Comparison of ENCODE assay signal across 1 fruit fly cellular context in genomic region chr3L:13237056-13237455, dm6.
TF ChIP-seq lines count a peak whose summit lies in the region.

No protein-coding gene starts in this region.

TF ChIP-seq in whole organism, embryonic, 481 proteins besides CTCF, POLR2A, EP300 and RAD21 (continued from another document and continues in another):
- TF ChIP-seq MTF-1 (GFP tag; optimal IDR thresholded peaks at IDR 0.05; lab: Kevin White, UChicago; ENCODE audit: borderline replicate concordance) (no peak), CG2678 (tag; optimal IDR thresholded peaks at IDR 0.05; lab: Kevin White, UChicago) (peak; percentile 47), CG10654 (GFP tag; optimal IDR thresholded peaks at IDR 0.05; lab: Kevin White, UChicago) (no peak), CG1024 (GFP tag; IDR thresholded peaks at IDR 0.05; lab: Robert Waterston, UW) (no peak), psq (GFP tag; optimal IDR thresholded peaks at IDR 0.05; lab: Kevin White, UChicago) (no peak), amos (GFP tag; IDR thresholded peaks at IDR 0.05; lab: Robert Waterston, UW; ENCODE audit: partially characterized antibody) (no peak), Camta (GFP tag; optimal IDR thresholded peaks at IDR 0.05; lab: Kevin White, UChicago) (no peak), CG3847 (GFP tag; IDR thresholded peaks at IDR 0.05; lab: Robert Waterston, UW) (no peak), Bteb2 (GFP tag; optimal IDR thresholded peaks at IDR 0.05; lab: Kevin White, UChicago) (no peak), E2f1 (GFP tag; IDR thresholded peaks at IDR 0.05; lab: Robert Waterston, UW) (peak; percentile 41; the same call in 1 of the 2 replicates), CG12155 (GFP tag; optimal IDR thresholded peaks at IDR 0.05; lab: Kevin White, UChicago) (no peak), CG18262 (tag; optimal IDR thresholded peaks at IDR 0.05; lab: Kevin White, UChicago) (peak; percentile 62), zen2 (GFP tag; IDR thresholded peaks at IDR 0.05; lab: Robert Waterston, UW; ENCODE audit: partially characterized antibody) (no peak), Ravus (GFP tag; IDR thresholded peaks at IDR 0.05; lab: Robert Waterston, UW) (no peak), mld (GFP tag; IDR thresholded peaks at IDR 0.05; lab: Robert Waterston, UW; ENCODE audit: partially characterized antibody) (no peak), wor (GFP tag; IDR thresholded peaks at IDR 0.05; lab: Robert Waterston, UW) (no peak), Doc3 (GFP tag; IDR thresholded peaks at IDR 0.05; lab: Robert Waterston, UW; ENCODE audit: partially characterized antibody) (no peak), tx (GFP tag; optimal IDR thresholded peaks at IDR 0.05; lab: Kevin White, UChicago) (no peak), hb (GFP tag; IDR thresholded peaks at IDR 0.05; lab: Robert Waterston, UW; ENCODE audit: partially characterized antibody) (no peak), CG2116 (GFP tag; optimal IDR thresholded peaks at IDR 0.05; lab: Kevin White, UChicago) (no peak), CG12299 (tag; optimal IDR thresholded peaks at IDR 0.05; lab: Kevin White, UChicago) (no peak), CG7987 (GFP tag; optimal IDR thresholded peaks at IDR 0.05; lab: Kevin White, UChicago) (no peak), tna (GFP tag; IDR thresholded peaks at IDR 0.05; lab: Robert Waterston, UW; ENCODE audit: partially characterized antibody) (no peak), B-H1 (GFP tag; IDR thresholded peaks at IDR 0.05; lab: Robert Waterston, UW) (no peak), CG1529 (GFP tag; optimal IDR thresholded peaks at IDR 0.05; lab: Kevin White, UChicago) (no peak), ATbp (GFP tag; optimal IDR thresholded peaks at IDR 0.05; lab: Kevin White, UChicago) (no peak), NC2α (GFP tag; optimal IDR thresholded peaks at IDR 0.05; lab: Kevin White, UChicago) (no peak), CG6791 (GFP tag; IDR thresholded peaks at IDR 0.05; lab: Robert Waterston, UW; ENCODE audit: partially characterized antibody) (no peak), CG7839 (tag; optimal IDR thresholded peaks at IDR 0.05; lab: Kevin White, UChicago) (peak; percentile 52), D19B (GFP tag; optimal IDR thresholded peaks at IDR 0.05; lab: Kevin White, UChicago) (no peak), CG8290 (GFP tag; optimal IDR thresholded peaks at IDR 0.05; lab: Kevin White, UChicago) (no peak), CG8290 (tag; optimal IDR thresholded peaks at IDR 0.05; lab: Kevin White, UChicago) (no peak), ken (GFP tag; IDR thresholded peaks at IDR 0.05; lab: Robert Waterston, UW) (no peak), CG13775 (GFP tag; optimal IDR thresholded peaks at IDR 0.05; lab: Kevin White, UChicago) (no peak), p53 (GFP tag; optimal IDR thresholded peaks at IDR 0.05; lab: Kevin White, UChicago) (no peak), org-1 (GFP tag; optimal IDR thresholded peaks at IDR 0.05; lab: Kevin White, UChicago) (no peak), ftz-f1 (GFP tag; optimal IDR thresholded peaks at IDR 0.05; lab: Kevin White, UChicago) (no peak), wek (GFP tag; optimal IDR thresholded peaks at IDR 0.05; lab: Kevin White, UChicago) (no peak), Lpt (GFP tag; optimal IDR thresholded peaks at IDR 0.05; lab: Kevin White, UChicago) (no peak), pzg (GFP tag; optimal IDR thresholded peaks at IDR 0.05; lab: Kevin White, UChicago) (no peak), H2.0 (GFP tag; IDR thresholded peaks at IDR 0.05; lab: Robert Waterston, UW) (no peak), Hr78 (GFP tag; optimal IDR thresholded peaks at IDR 0.05; lab: Kevin White, UChicago) (no peak), CG3065 (GFP tag; optimal IDR thresholded peaks at IDR 0.05; lab: Kevin White, UChicago) (no peak), CG10431 (GFP tag; optimal IDR thresholded peaks at IDR 0.05; lab: Kevin White, UChicago) (no peak), CG3838 (GFP tag; optimal IDR thresholded peaks at IDR 0.05; lab: Kevin White, UChicago) (no peak), CG12104 (GFP tag; optimal IDR thresholded peaks at IDR 0.05; lab: Kevin White, UChicago) (no peak), abd-A (tag; optimal IDR thresholded peaks at IDR 0.05; lab: Kevin White, UChicago) (no peak), CG2712 (tag; optimal IDR thresholded peaks at IDR 0.05; lab: Kevin White, UChicago) (peak; percentile 66), CG17361 (GFP tag; IDR thresholded peaks at IDR 0.05; lab: Robert Waterston, UW) (peak; percentile 78), nom (GFP tag; optimal IDR thresholded peaks at IDR 0.05; lab: Kevin White, UChicago) (no peak), zen (tag; optimal IDR thresholded peaks at IDR 0.05; lab: Kevin White, UChicago) (no peak), CG11696 (GFP tag; IDR thresholded peaks at IDR 0.05; lab: Robert Waterston, UW) (no peak), row (GFP tag; IDR thresholded peaks at IDR 0.05; lab: Robert Waterston, UW) (peak; percentile 50), NK7.1 (GFP tag; optimal IDR thresholded peaks at IDR 0.05; lab: Kevin White, UChicago) (no peak), CG12769 (tag; optimal IDR thresholded peaks at IDR 0.05; lab: Kevin White, UChicago) (no peak), CG18599 (GFP tag; optimal IDR thresholded peaks at IDR 0.05; lab: Kevin White, UChicago) (peak; percentile 22), CG13123 (GFP tag; optimal IDR thresholded peaks at IDR 0.05; lab: Kevin White, UChicago) (no peak), br (optimal IDR thresholded peaks at IDR 0.05; lab: Kevin White, UChicago) (no peak), CG18476 (GFP tag; optimal IDR thresholded peaks at IDR 0.05; lab: Kevin White, UChicago) (no peak), Fer1 (GFP tag; optimal IDR thresholded peaks at IDR 0.05; lab: Kevin White, UChicago) (no peak), lov (optimal IDR thresholded peaks at IDR 0.05; lab: Kevin White, UChicago) (no peak), lov (GFP tag; IDR thresholded peaks at IDR 0.05; lab: Robert Waterston, UW) (no peak), Tbp (GFP tag; optimal IDR thresholded peaks at IDR 0.05; lab: Kevin White, UChicago) (no peak), CG10366 (GFP tag; IDR thresholded peaks at IDR 0.05; lab: Robert Waterston, UW) (no peak), gce (GFP tag; IDR thresholded peaks at IDR 0.05; lab: Robert Waterston, UW) (no peak), slou (GFP tag; optimal IDR thresholded peaks at IDR 0.05; lab: Kevin White, UChicago) (no peak), CG5245 (GFP tag; optimal IDR thresholded peaks at IDR 0.05; lab: Kevin White, UChicago) (no peak), h (optimal IDR thresholded peaks at IDR 0.05; lab: Kevin White, UChicago) (no peak), Hand (GFP tag; optimal IDR thresholded peaks at IDR 0.05; lab: Kevin White, UChicago) (no peak), vfl (GFP tag; optimal IDR thresholded peaks at IDR 0.05; lab: Kevin White, UChicago) (no peak), Jarid2 (GFP tag; optimal IDR thresholded peaks at IDR 0.05; lab: Kevin White, UChicago) (no peak), nau (GFP tag; optimal IDR thresholded peaks at IDR 0.05; lab: Kevin White, UChicago) (no peak), CG8388 (GFP tag; optimal IDR thresholded peaks at IDR 0.05; lab: Kevin White, UChicago) (no peak), Atf6 (GFP tag; IDR thresholded peaks at IDR 0.05; lab: Robert Waterston, UW) (no peak), CG11398 (GFP tag; optimal IDR thresholded peaks at IDR 0.05; lab: Kevin White, UChicago) (no peak), Atf3 (GFP tag; optimal IDR thresholded peaks at IDR 0.05; lab: Kevin White, UChicago) (no peak), so (GFP tag; IDR thresholded peaks at IDR 0.05; lab: Robert Waterston, UW) (no peak), nerfin-2 (GFP tag; IDR thresholded peaks at IDR 0.05; lab: Robert Waterston, UW; ENCODE audit: partially characterized antibody) (no peak), CG11560 (tag; IDR thresholded peaks at IDR 0.05; lab: Robert Waterston, UW) (no peak), kay (GFP tag; optimal IDR thresholded peaks at IDR 0.05; lab: Kevin White, UChicago) (no peak), HLHmδ (GFP tag; optimal IDR thresholded peaks at IDR 0.05; lab: Kevin White, UChicago) (no peak), otp (GFP tag; IDR thresholded peaks at IDR 0.05; lab: Robert Waterston, UW) (no peak), pnt (GFP tag; optimal IDR thresholded peaks at IDR 0.05; lab: Kevin White, UChicago) (no peak), bab2 (GFP tag; optimal IDR thresholded peaks at IDR 0.05; lab: Kevin White, UChicago) (no peak), sima (GFP tag; optimal IDR thresholded peaks at IDR 0.05; lab: Kevin White, UChicago) (no peak), tup (GFP tag; optimal IDR thresholded peaks at IDR 0.05; lab: Kevin White, UChicago) (no peak), CG17612 (GFP tag; IDR thresholded peaks at IDR 0.05; lab: Robert Waterston, UW) (no peak), Hey (tag; optimal IDR thresholded peaks at IDR 0.05; lab: Kevin White, UChicago) (no peak), CG15696 (tag; optimal IDR thresholded peaks at IDR 0.05; lab: Kevin White, UChicago) (peak; percentile 13), dpn (GFP tag; optimal IDR thresholded peaks at IDR 0.05; lab: Kevin White, UChicago) (no peak), Asciz (GFP tag; optimal IDR thresholded peaks at IDR 0.05; lab: Kevin White, UChicago) (no peak), CG14667 (GFP tag; IDR thresholded peaks at IDR 0.05; lab: Robert Waterston, UW) (no peak), Gsc (GFP tag; IDR thresholded peaks at IDR 0.05; lab: Robert Waterston, UW) (no peak), CG18619 (GFP tag; optimal IDR thresholded peaks at IDR 0.05; lab: Kevin White, UChicago) (no peak), PHDP (tag; optimal IDR thresholded peaks at IDR 0.05; lab: Kevin White, UChicago) (no peak), trh (GFP tag; optimal IDR thresholded peaks at IDR 0.05; lab: Kevin White, UChicago) (no peak), gem (tag; optimal IDR thresholded peaks at IDR 0.05; lab: Kevin White, UChicago) (peak; percentile 51), run (tag; optimal IDR thresholded peaks at IDR 0.05; lab: Kevin White, UChicago) (no peak), Spps (tag; optimal IDR thresholded peaks at IDR 0.05; lab: Kevin White, UChicago) (no peak), Aef1 (GFP tag; IDR thresholded peaks at IDR 0.05; lab: Robert Waterston, UW) (no peak), hkb (optimal IDR thresholded peaks at IDR 0.05; lab: Kevin White, UChicago) (no peak), hkb (GFP tag; IDR thresholded peaks at IDR 0.05; lab: Robert Waterston, UW) (no peak), Pdp1 (GFP tag; optimal IDR thresholded peaks at IDR 0.05; lab: Kevin White, UChicago) (no peak), pum (GFP tag; optimal IDR thresholded peaks at IDR 0.05; lab: Kevin White, UChicago) (no peak), Poxn (GFP tag; IDR thresholded peaks at IDR 0.05; lab: Robert Waterston, UW) (no peak), Side (GFP tag; optimal IDR thresholded peaks at IDR 0.05; lab: Kevin White, UChicago) (no peak), CG17385 (GFP tag; optimal IDR thresholded peaks at IDR 0.05; lab: Kevin White, UChicago) (no peak), CG3407 (GFP tag; optimal IDR thresholded peaks at IDR 0.05; lab: Kevin White, UChicago) (no peak), Gug (GFP tag; IDR thresholded peaks at IDR 0.05; lab: Robert Waterston, UW) (no peak), CG7745 (tag; optimal IDR thresholded peaks at IDR 0.05; lab: Kevin White, UChicago) (no peak), Bgb (GFP tag; IDR thresholded peaks at IDR 0.05; lab: Robert Waterston, UW; ENCODE audit: partially characterized antibody) (no peak), Hmr (GFP tag; optimal IDR thresholded peaks at IDR 0.05; lab: Kevin White, UChicago) (peak; percentile 2), CG12391 (tag; optimal IDR thresholded peaks at IDR 0.05; lab: Kevin White, UChicago) (no peak), luna (GFP tag; optimal IDR thresholded peaks at IDR 0.05; lab: Kevin White, UChicago) (no peak), CG10147 (GFP tag; optimal IDR thresholded peaks at IDR 0.05; lab: Kevin White, UChicago) (peak; percentile 20), cwo (GFP tag; optimal IDR thresholded peaks at IDR 0.05; lab: Kevin White, UChicago) (no peak), D19A (tag; optimal IDR thresholded peaks at IDR 0.05; lab: Kevin White, UChicago) (peak; percentile 52), zfh1 (GFP tag; IDR thresholded peaks at IDR 0.05; lab: Robert Waterston, UW) (no peak), CG14860 (GFP tag; IDR thresholded peaks at IDR 0.05; lab: Robert Waterston, UW; ENCODE audit: partially characterized antibody) (no peak), yki (optimal IDR thresholded peaks at IDR 0.05; lab: Kevin White, UChicago) (no peak), NC2β (GFP tag; optimal IDR thresholded peaks at IDR 0.05; lab: Kevin White, UChicago) (no peak), CG10959 (GFP tag; IDR thresholded peaks at IDR 0.05; lab: Robert Waterston, UW) (no peak), tap (tag; optimal IDR thresholded peaks at IDR 0.05; lab: Kevin White, UChicago) (peak; percentile 22), Sry-δ (GFP tag; optimal IDR thresholded peaks at IDR 0.05; lab: Kevin White, UChicago) (no peak), ash1 (GFP tag; optimal IDR thresholded peaks at IDR 0.05; lab: Kevin White, UChicago) (no peak), Dll (GFP tag; IDR thresholded peaks at IDR 0.05; lab: Robert Waterston, UW; ENCODE audit: partially characterized antibody) (no peak), HLH54F (GFP tag; optimal IDR thresholded peaks at IDR 0.05; lab: Kevin White, UChicago) (no peak), tio (GFP tag; optimal IDR thresholded peaks at IDR 0.05; lab: Kevin White, UChicago) (no peak), CG8089 (GFP tag; optimal IDR thresholded peaks at IDR 0.05; lab: Kevin White, UChicago) (no peak), CG18011 (GFP tag; optimal IDR thresholded peaks at IDR 0.05; lab: Kevin White, UChicago) (no peak), dati (GFP tag; IDR thresholded peaks at IDR 0.05; lab: Robert Waterston, UW) (no peak), Trl (optimal IDR thresholded peaks at IDR 0.05; lab: Kevin White, UChicago) (peak; percentile 47 to 69), Trl (GFP tag; optimal IDR thresholded peaks at IDR 0.05; lab: Kevin White, UChicago) (no peak), scrt (GFP tag; optimal IDR thresholded peaks at IDR 0.05; lab: Kevin White, UChicago) (no peak), CG14014 (GFP tag; IDR thresholded peaks at IDR 0.05; lab: Robert Waterston, UW) (no peak), Opbp (GFP tag; IDR thresholded peaks at IDR 0.05; lab: Robert Waterston, UW; ENCODE audit: partially characterized antibody) (no peak), CG7928 (GFP tag; optimal IDR thresholded peaks at IDR 0.05; lab: Kevin White, UChicago) (no peak), CG11093 (GFP tag; IDR thresholded peaks at IDR 0.05; lab: Robert Waterston, UW) (no peak), CG9727 (GFP tag; optimal IDR thresholded peaks at IDR 0.05; lab: Kevin White, UChicago) (peak; percentile 27), CG6813 (GFP tag; optimal IDR thresholded peaks at IDR 0.05; lab: Kevin White, UChicago) (no peak)
